Worm (Caenorhabditis elegans) whole organism, dauer: ENCODE results near the gene F41G3.10.

Experiments
- unc-62 ChIP-seq: sonication (generic microtip); optimal IDR thresholded peaks from 2 replicates; lab custom pipeline; 2017; ENCODE audit warnings: missing biosample characterization, missing genetic modification reagents, missing genetic modification characterization

F41G3.10 gene

ce11 chrII:6752027-6752426, 2.7 kb upstream of the F41G3.10 start, which contains the start of gene F41G3.19:
TSS of gene F41G3.19 (minus strand) at chrII:6752127.
- TF ChIP-seq unc-62 (GFP tag; lab: Kevin White, UChicago), result no peak

- no peak for TF ChIP-seq unc-62 (GFP tag; lab: Kevin White, UChicago)
Measured at ce11 chrII:6750929-6751328, 1.6 kb upstream of the F41G3.10 start, which contains the start of gene F41G3.20. TSS of gene F41G3.20 (minus strand) at chrII:6751029.

ce11 chrII:6746404-6746803, 2.9 kb downstream of the F41G3.10 start, which contains the start of gene F41G3.5:
TSS of gene F41G3.5 (plus strand) at chrII:6746704.
- no peak for TF ChIP-seq unc-62 (GFP tag; lab: Kevin White, UChicago)

- TF ChIP-seq unc-62 (GFP tag; lab: Kevin White, UChicago), result no peak
Measured at ce11 chrII:6745783-6746182, 3.5 kb downstream of the F41G3.10 start, which contains the start of gene ins-14. TSS of gene ins-14 (minus strand) at chrII:6745814.

ce11 chrII:6744648-6745047, 4.7 kb downstream of the F41G3.10 start, which contains the start of gene ins-15:
TSS of gene ins-15 (minus strand) at chrII:6744748.
- TF ChIP-seq unc-62 (GFP tag; lab: Kevin White, UChicago), result no peak

ce11 chrII:6742614-6743013, 6.7 kb downstream of the F41G3.10 start, which contains the start of gene F41G3.6:
TSS of gene F41G3.6 (plus strand) at chrII:6742914.
- no peak for TF ChIP-seq unc-62 (GFP tag; lab: Kevin White, UChicago)

ce11 chrII:6741428-6741827, 7.9 kb downstream of the F41G3.10 start, which contains the start of gene exos-8:
TSS of gene exos-8 (plus strand) at chrII:6741691.
- TF ChIP-seq unc-62 (GFP tag; lab: Kevin White, UChicago), result no peak

ce11 chrII:6736604-6737003, 12.7 kb downstream of the F41G3.10 start, which contains the start of gene T14B4.1:
TSS of gene T14B4.1 (plus strand) at chrII:6736904.
- TF ChIP-seq unc-62 (GFP tag; lab: Kevin White, UChicago), result no peak

- TF ChIP-seq unc-62 (GFP tag; lab: Kevin White, UChicago), result no peak
Measured at ce11 chrII:6736066-6736465, 13.3 kb downstream of the F41G3.10 start, which contains the start of gene mrps-18.C. TSS of gene mrps-18.C (plus strand) at chrII:6736203.

- TF ChIP-seq unc-62 (GFP tag; lab: Kevin White, UChicago), result no peak
Measured at ce11 chrII:6734674-6735073, 14.6 kb downstream of the F41G3.10 start, which contains the start of gene T14B4.3. TSS of gene T14B4.3 (plus strand) at chrII:6734937.

ce11 chrII:6733718-6734117, 15.6 kb downstream of the F41G3.10 start, which contains the start of gene T14B4.9:
TSS of gene T14B4.9 (minus strand) at chrII:6733818.
- no peak for TF ChIP-seq unc-62 (GFP tag; lab: Kevin White, UChicago)

ce11 chrII:6729331-6729730, 20.0 kb downstream of the F41G3.10 start, which contains the start of gene T14B4.8:
TSS of gene T14B4.8 (minus strand) at chrII:6729390.
- TF ChIP-seq unc-62 (GFP tag; lab: Kevin White, UChicago), result no peak

- TF ChIP-seq unc-62 (GFP tag; lab: Kevin White, UChicago), result no peak
Measured at ce11 chrII:6726814-6727213, 22.5 kb downstream of the F41G3.10 start.

ce11 chrII:6721581-6721980, 27.7 kb downstream of the F41G3.10 start:
- no peak for TF ChIP-seq unc-62 (GFP tag; lab: Kevin White, UChicago)

- TF ChIP-seq unc-62 (GFP tag; lab: Kevin White, UChicago), result no peak
Measured at ce11 chrII:6718221-6718620, 31.1 kb downstream of the F41G3.10 start, which contains the start of gene tsp-10. TSS of gene tsp-10 (plus strand) at chrII:6718586.

ce11 chrII:6716638-6717037, 32.7 kb downstream of the F41G3.10 start, which contains the start of the genes T14B4.5 and T14B4.20:
TSS of gene T14B4.5 (plus strand) at chrII:6716863.
TSS of gene T14B4.20 (plus strand) at chrII:6716901.
- TF ChIP-seq unc-62 (GFP tag; lab: Kevin White, UChicago), result no peak

ce11 chrII:6715853-6716252, 33.5 kb downstream of the F41G3.10 start:
- TF ChIP-seq unc-62 (GFP tag; lab: Kevin White, UChicago), result no peak
